Worm (Caenorhabditis elegans): Measurements from ENCODE around the gene tsp-20.

tsp-20 gene

DNA sequence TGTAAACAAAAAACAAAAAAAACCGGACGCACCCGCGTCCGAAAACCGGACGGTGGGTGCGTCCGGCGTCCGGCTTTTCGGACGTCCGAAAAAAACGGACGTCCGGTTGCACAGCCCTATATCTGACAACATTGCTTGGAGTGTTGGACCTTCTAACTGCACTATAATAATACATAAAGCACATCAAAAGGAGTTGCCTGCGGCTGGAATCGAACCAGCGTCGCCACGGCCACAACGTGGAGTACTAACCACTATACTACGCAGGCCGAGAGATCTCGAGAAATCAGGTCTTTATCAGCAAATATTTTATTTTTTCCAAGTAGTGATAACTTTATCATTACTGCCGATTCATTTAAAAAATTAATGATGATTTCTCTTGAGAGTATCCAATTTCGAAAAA lies 40.5 kb downstream of the tsp-20 start:
- TF ChIP-seq ama-1 (optimal IDR thresholded peaks at IDR 0.05) = no peak
- no peak for TF ChIP-seq B0310.2 (tag; optimal IDR thresholded peaks at IDR 0.05)
- no peak for TF ChIP-seq sea-1 (GFP tag; conservative IDR thresholded peaks at IDR 0.05)

- TF ChIP-seq flt-1 (GFP tag; IDR thresholded peaks at IDR 0.05) = no peak
- TF ChIP-seq tra-4 (tag; optimal IDR thresholded peaks at IDR 0.05) = no peak
- TF ChIP-seq ama-1 (optimal IDR thresholded peaks at IDR 0.05) = no peak
- TF ChIP-seq hmbx-1 (tag; optimal IDR thresholded peaks at IDR 0.05) = no peak
- no peak for TF ChIP-seq ets-7 (tag; optimal IDR thresholded peaks at IDR 0.05)
- TF ChIP-seq tbx-37 (GFP tag; conservative IDR thresholded peaks at IDR 0.05) = no peak
- TF ChIP-seq pes-1 (GFP tag; IDR thresholded peaks at IDR 0.05) = no peak
Observed at ce11 chrX:11992778-11993177, 41.1 kb downstream of the tsp-20 start.

DNA sequence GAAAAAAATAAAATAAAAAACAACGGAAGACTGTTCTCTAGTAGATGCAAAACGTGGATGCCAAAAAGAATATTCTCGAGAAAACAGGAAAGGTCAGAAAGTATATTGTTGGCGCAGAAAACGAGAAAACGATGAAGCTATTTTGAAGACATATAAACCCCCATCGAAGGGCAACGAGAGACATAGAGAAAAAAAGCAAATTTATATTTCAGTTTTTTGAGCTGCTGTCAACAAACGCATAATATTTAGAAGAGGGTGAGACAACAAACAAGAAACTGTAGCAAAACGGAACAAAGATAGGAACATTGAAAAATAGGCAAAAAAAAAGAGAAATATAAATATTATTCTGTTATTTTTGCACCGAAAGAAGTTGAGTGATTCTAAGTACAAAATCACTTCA lies 41.6 kb downstream of the tsp-20 start:
- TF ChIP-seq F13C5.2 (tag; optimal IDR thresholded peaks at IDR 0.05) = no peak
- TF ChIP-seq tra-4 (tag; optimal IDR thresholded peaks at IDR 0.05) = no peak
- TF ChIP-seq tbx-37 (GFP tag; conservative IDR thresholded peaks at IDR 0.05) = no peak
- no peak for TF ChIP-seq ceh-36 (tag; optimal IDR thresholded peaks at IDR 0.05)
- no peak for TF ChIP-seq aly-1 (tag; optimal IDR thresholded peaks at IDR 0.05)
- no peak for TF ChIP-seq ets-7 (tag; optimal IDR thresholded peaks at IDR 0.05)
- no peak for TF ChIP-seq hmbx-1 (tag; optimal IDR thresholded peaks at IDR 0.05)
- no peak for TF ChIP-seq tbx-11 (GFP tag; IDR thresholded peaks at IDR 0.05)
- TF ChIP-seq pes-1 (GFP tag; IDR thresholded peaks at IDR 0.05) = no peak
- TF ChIP-seq ama-1 (optimal IDR thresholded peaks at IDR 0.05) = no peak
- TF ChIP-seq hnd-1 (tag; optimal IDR thresholded peaks at IDR 0.05) = no peak
- TF ChIP-seq scrt-1 (GFP tag; IDR thresholded peaks at IDR 0.05) = no peak
- no peak for TF ChIP-seq flt-1 (GFP tag; IDR thresholded peaks at IDR 0.05)
- TF ChIP-seq sea-1 (GFP tag; conservative IDR thresholded peaks at IDR 0.05) = no peak

- TF ChIP-seq tbx-37 (GFP tag; conservative IDR thresholded peaks at IDR 0.05) (no peak), hmbx-1 (tag; optimal IDR thresholded peaks at IDR 0.05) (no peak), sea-1 (GFP tag; conservative IDR thresholded peaks at IDR 0.05) (no peak), hnd-1 (tag; optimal IDR thresholded peaks at IDR 0.05) (no peak), hmg-4 (GFP tag; optimal IDR thresholded peaks at IDR 0.05) (no peak), pes-1 (GFP tag; IDR thresholded peaks at IDR 0.05) (no peak), ceh-13 (GFP tag; optimal IDR thresholded peaks at IDR 0.05) (no peak), scrt-1 (GFP tag; IDR thresholded peaks at IDR 0.05) (no peak), B0310.2 (tag; optimal IDR thresholded peaks at IDR 0.05) (no peak), ama-1 (optimal IDR thresholded peaks at IDR 0.05) (no peak), tbx-11 (GFP tag; IDR thresholded peaks at IDR 0.05) (no peak), tra-4 (tag; optimal IDR thresholded peaks at IDR 0.05) (no peak), F13C5.2 (tag; optimal IDR thresholded peaks at IDR 0.05) (no peak), aly-1 (tag; optimal IDR thresholded peaks at IDR 0.05) (no peak), flt-1 (GFP tag; IDR thresholded peaks at IDR 0.05) (no peak)
Observed at ce11 chrX:11987900-11988364, 45.9 kb downstream of the tsp-20 start, which contains the start of gene C49F5.6. TSS of gene C49F5.6 (plus strand) at chrX:11988314.

DNA sequence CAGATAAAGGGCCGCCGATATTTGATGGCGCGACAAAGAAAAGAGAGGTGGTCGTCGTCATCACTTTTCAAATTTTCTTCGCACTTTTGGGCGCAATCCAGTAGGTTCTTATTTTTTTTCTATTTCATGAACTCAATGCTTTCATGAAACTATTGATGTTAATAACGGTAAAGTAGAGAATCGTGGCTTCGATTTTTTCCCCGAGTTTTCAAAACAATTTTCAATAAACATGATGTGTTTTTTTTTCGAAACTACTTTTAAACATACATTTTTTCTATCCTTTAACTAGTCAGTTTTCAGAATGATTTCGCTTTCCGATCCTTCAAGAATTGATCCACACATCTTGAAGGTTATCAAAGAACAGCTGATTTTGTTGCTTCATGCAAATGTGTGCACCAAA lies 48.0 kb downstream of the tsp-20 start, which contains the start of gene C49F5.5:
Gene C49F5.5 (plus strand): TSS at position 301 of the 400 bp plus-strand sequence.
- TF ChIP-seq hmg-4 (GFP tag; optimal IDR thresholded peaks at IDR 0.05) (no peak), pes-1 (GFP tag; IDR thresholded peaks at IDR 0.05) (no peak), flt-1 (GFP tag; IDR thresholded peaks at IDR 0.05) (no peak), ceh-13 (GFP tag; optimal IDR thresholded peaks at IDR 0.05) (no peak)

- TF ChIP-seq tra-4 (tag; optimal IDR thresholded peaks at IDR 0.05) = no peak
- TF ChIP-seq B0310.2 (tag; optimal IDR thresholded peaks at IDR 0.05) = no peak
- TF ChIP-seq ets-7 (tag; optimal IDR thresholded peaks at IDR 0.05) = no peak
- no peak for TF ChIP-seq scrt-1 (GFP tag; IDR thresholded peaks at IDR 0.05)
- no peak for TF ChIP-seq ama-1 (optimal IDR thresholded peaks at IDR 0.05)
- TF ChIP-seq pes-1 (GFP tag; IDR thresholded peaks at IDR 0.05) = no peak
- no peak for TF ChIP-seq ceh-13 (GFP tag; optimal IDR thresholded peaks at IDR 0.05)
- no peak for TF ChIP-seq hmg-4 (GFP tag; optimal IDR thresholded peaks at IDR 0.05)
- TF ChIP-seq aly-1 (tag; optimal IDR thresholded peaks at IDR 0.05) = no peak
- no peak for TF ChIP-seq ceh-36 (tag; optimal IDR thresholded peaks at IDR 0.05)
- no peak for TF ChIP-seq hnd-1 (tag; optimal IDR thresholded peaks at IDR 0.05)
- TF ChIP-seq hmbx-1 (tag; optimal IDR thresholded peaks at IDR 0.05) = no peak
- TF ChIP-seq sea-1 (GFP tag; conservative IDR thresholded peaks at IDR 0.05) = no peak
- no peak for TF ChIP-seq F13C5.2 (tag; optimal IDR thresholded peaks at IDR 0.05)
- TF ChIP-seq tbx-11 (GFP tag; IDR thresholded peaks at IDR 0.05) = no peak
- no peak for TF ChIP-seq flt-1 (GFP tag; IDR thresholded peaks at IDR 0.05)
- TF ChIP-seq tbx-37 (GFP tag; conservative IDR thresholded peaks at IDR 0.05) = no peak
Observed at ce11 chrX:11983576-11984061, 50.2 kb downstream of the tsp-20 start, which contains the start of gene C49F5.3. TSS of gene C49F5.3 (minus strand) at chrX:11983626.

DNA sequence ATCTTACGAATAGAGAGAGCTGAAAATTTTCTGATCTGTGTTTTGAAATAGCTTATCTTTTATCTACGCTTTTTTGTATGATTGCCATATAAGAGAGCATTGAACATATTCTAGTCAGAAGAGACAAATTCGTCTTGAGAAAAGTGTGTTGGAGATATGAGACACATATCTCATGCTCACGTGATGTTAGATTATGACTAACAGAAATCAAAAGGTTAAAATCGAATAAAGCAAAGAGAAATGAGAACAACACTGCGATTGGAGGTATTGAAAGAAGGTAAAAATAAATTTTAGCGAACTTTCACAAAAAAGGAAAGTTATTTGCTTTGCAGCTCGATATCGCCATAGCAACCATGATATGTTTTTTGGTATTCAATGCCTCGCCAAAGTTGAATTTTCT lies 51.8 kb downstream of the tsp-20 start, which contains the start of gene nhr-167:
Gene nhr-167 (minus strand): TSS at position 21 of the 400 bp plus-strand sequence.
- TF ChIP-seq scrt-1 (GFP tag; IDR thresholded peaks at IDR 0.05) (no peak), pes-1 (GFP tag; IDR thresholded peaks at IDR 0.05) (no peak), sea-1 (GFP tag; conservative IDR thresholded peaks at IDR 0.05) (no peak), ets-7 (tag; optimal IDR thresholded peaks at IDR 0.05) (no peak), hmbx-1 (tag; optimal IDR thresholded peaks at IDR 0.05) (no peak), ama-1 (optimal IDR thresholded peaks at IDR 0.05) (no peak), hmg-4 (GFP tag; optimal IDR thresholded peaks at IDR 0.05) (no peak), hnd-1 (tag; optimal IDR thresholded peaks at IDR 0.05) (no peak)
